Fruit fly (Drosophila melanogaster): ENCODE results near the gene CG7974.

DNA sequence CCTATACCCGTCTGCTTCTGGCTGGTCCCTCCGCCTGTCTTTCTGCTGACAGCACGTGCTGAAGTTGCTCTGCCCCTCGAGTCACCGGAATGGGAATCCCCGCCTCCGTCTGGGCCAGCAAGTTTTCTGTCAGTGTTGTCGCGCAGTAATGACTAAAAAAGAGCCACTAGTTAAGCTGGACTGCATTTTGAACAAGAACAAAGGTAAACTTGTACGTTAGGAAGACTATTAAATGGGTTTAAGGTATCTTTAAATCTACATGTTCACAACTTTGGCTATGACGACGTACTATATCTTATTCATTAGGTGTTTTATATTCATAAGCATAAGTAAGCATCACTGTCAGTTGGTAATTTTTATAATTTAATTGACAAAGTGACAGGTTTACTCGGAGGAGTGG, 14.5 kb downstream of the CG7974 start:
- TF ChIP-seq ovo (GFP tag; optimal IDR thresholded peaks at IDR 0.05): no peak
- TF ChIP-seq CG7101 (tag; optimal IDR thresholded peaks at IDR 0.05): no peak
- no peak for TF ChIP-seq CG7045 (GFP tag; optimal IDR thresholded peaks at IDR 0.05)
- TF ChIP-seq cnc (optimal IDR thresholded peaks at IDR 0.05): no peak
- TF ChIP-seq CG1620 (GFP tag; optimal IDR thresholded peaks at IDR 0.05): no peak
- no peak for TF ChIP-seq pad (GFP tag; optimal IDR thresholded peaks at IDR 0.05)
- no peak for TF ChIP-seq Clk (GFP tag; optimal IDR thresholded peaks at IDR 0.05)
- TF ChIP-seq cic (GFP tag; optimal IDR thresholded peaks at IDR 0.05): no peak
- TF ChIP-seq bab1 (GFP tag; optimal IDR thresholded peaks at IDR 0.05): no peak
- no peak for TF ChIP-seq Mnt (GFP tag; optimal IDR thresholded peaks at IDR 0.05)
- no peak for TF ChIP-seq tj (GFP tag; optimal IDR thresholded peaks at IDR 0.05)

All from whole organism, adult.